Worm (Caenorhabditis elegans) whole organism, L4 larva: ENCODE measurements around the gene emc-3.

Experiments
- F37D6.2 ChIP-seq: sonication (generic microtip); optimal IDR thresholded peaks from 2 replicates; lab custom pipeline; 2016; ENCODE audit warnings: mild to moderate bottlenecking, missing genetic modification characterization, missing compliant biosample characterization
- Y48G9A.11 ChIP-seq: fragments of 200-800 bp; sonication (Bioruptor generic); IDR thresholded peaks from 2 replicates; pipeline ENCODE4 v1.3.6; 2022; ENCODE audit warnings: missing genetic modification reagents, missing genetic modification characterization, missing compliant biosample characterization
- ZK337.2 ChIP-seq: fragments of 200-800 bp; sonication (Bioruptor generic); IDR thresholded peaks from 2 replicates; pipeline ENCODE4 v1.3.6; 2022; ENCODE audit warnings: missing genetic modification reagents, missing genetic modification characterization, missing compliant biosample characterization
- aly-2 ChIP-seq: sonication (generic microtip); optimal IDR thresholded peaks from 2 replicates; lab custom pipeline; 2018; ENCODE audit warnings: missing biosample characterization, missing genetic modification characterization
- ama-1 ChIP-seq: fragments of 150-350 bp; optimal IDR thresholded peaks from 2 replicates; lab custom pipeline; 2014; ENCODE audit warnings: inconsistent platforms, mixed read lengths
- ceh-32 ChIP-seq: sonication (generic microtip); optimal IDR thresholded peaks from 2 replicates; lab custom pipeline; 2016; ENCODE audit warnings: mild to moderate bottlenecking, missing genetic modification characterization, missing compliant biosample characterization; ENCODE audit not compliant: poor library complexity
- ceh-62 ChIP-seq: sonication (generic microtip); optimal IDR thresholded peaks from 2 replicates; lab custom pipeline; 2017; ENCODE audit warnings: missing biosample characterization, missing genetic modification characterization
- daf-8 ChIP-seq: fragments of 200-800 bp; sonication (Bioruptor generic); IDR thresholded peaks from 2 replicates; pipeline ENCODE4 v1.3.6; 2022; ENCODE audit warnings: missing genetic modification characterization, missing compliant biosample characterization
- dmd-6 ChIP-seq: fragments of 200-800 bp; sonication (Bioruptor generic); IDR thresholded peaks from 2 replicates; pipeline ENCODE4 v1.3.6; 2022; ENCODE audit warnings: missing genetic modification reagents, missing genetic modification characterization, missing compliant biosample characterization
- dpl-1 ChIP-seq: fragments of 150-350 bp; optimal IDR thresholded peaks from 2 replicates; lab custom pipeline; 2014; ENCODE audit warnings: missing biosample characterization, missing genetic modification reagents, missing genetic modification characterization
- gei-8 ChIP-seq: fragments of 200-800 bp; sonication (Bioruptor generic); optimal IDR thresholded peaks from 2 replicates; lab custom pipeline; 2018; ENCODE audit warnings: mild to moderate bottlenecking, missing genetic modification characterization, missing compliant biosample characterization
- hlh-30 ChIP-seq: sonication (generic microtip); optimal IDR thresholded peaks from 2 replicates; lab custom pipeline; 2017; ENCODE audit warnings: antibody characterized with exemption, mild to moderate bottlenecking, missing genetic modification characterization, missing compliant biosample characterization; ENCODE audit not compliant: insufficient read depth
- lim-7 ChIP-seq: fragments of 200-800 bp; sonication (Bioruptor generic); IDR thresholded peaks from 2 replicates; pipeline ENCODE4 v1.3.6; 2022; ENCODE audit warnings: missing genetic modification characterization, missing compliant biosample characterization
- lin-13 ChIP-seq: fragments of 150-350 bp; optimal IDR thresholded peaks from 2 replicates; lab custom pipeline; 2014; ENCODE audit warnings: missing biosample characterization, missing genetic modification reagents, missing genetic modification characterization
- lin-15B ChIP-seq: fragments of 150-350 bp; sonication (generic microtip); optimal IDR thresholded peaks from 3 replicates; lab custom pipeline; 2014; ENCODE audit warnings: missing biosample characterization, missing genetic modification characterization
- lin-38 ChIP-seq: fragments of 200-800 bp; sonication (Bioruptor generic); IDR thresholded peaks from 2 replicates; pipeline ENCODE4 v1.3.6; 2022; ENCODE audit warnings: missing genetic modification reagents, missing genetic modification characterization, missing compliant biosample characterization
- lsy-2 ChIP-seq, 2 experiments: fragments of 150-350 bp in 1 of 2; sonication (generic microtip) in 1 of 2; optimal IDR thresholded peaks; 2 replicates each; lab custom pipeline; 2014 to 2017; ENCODE audit warnings: missing biosample characterization in 2 of 2, missing genetic modification characterization in 2 of 2
- mep-1 ChIP-seq: fragments of 150-350 bp; sonication (generic microtip); optimal IDR thresholded peaks from 3 replicates; lab custom pipeline; 2014; ENCODE audit warnings: missing biosample characterization, missing genetic modification characterization
- mes-2 ChIP-seq: sonication (generic microtip); optimal IDR thresholded peaks from 2 replicates; lab custom pipeline; 2016; ENCODE audit warnings: missing genotype, mild to moderate bottlenecking, missing genetic modification characterization, missing compliant biosample characterization; ENCODE audit not compliant: poor library complexity, severe bottlenecking
- mxl-2 ChIP-seq: fragments of 200-800 bp; sonication (Bioruptor generic); conservative IDR thresholded peaks from 2 replicates; pipeline ENCODE4 v1.3.6; 2022; ENCODE audit warnings: missing genetic modification reagents, missing genetic modification characterization, missing compliant biosample characterization
- nhr-102 ChIP-seq: sonication (generic microtip); optimal IDR thresholded peaks from 2 replicates; lab custom pipeline; 2016; ENCODE audit warnings: mild to moderate bottlenecking, missing genetic modification characterization, moderate library complexity, missing compliant biosample characterization
- nhr-11 ChIP-seq: fragments of 150-350 bp; optimal IDR thresholded peaks from 2 replicates; lab custom pipeline; 2014; ENCODE audit warnings: missing biosample characterization, missing genetic modification characterization
- nhr-111 ChIP-seq: fragments of 200-800 bp; sonication (Bioruptor generic); optimal IDR thresholded peaks from 2 replicates; lab custom pipeline; 2018; ENCODE audit warnings: mild to moderate bottlenecking, missing genetic modification characterization, missing compliant biosample characterization
- nhr-237 ChIP-seq: sonication (generic microtip); optimal IDR thresholded peaks from 2 replicates; lab custom pipeline; 2017; ENCODE audit warnings: missing biosample characterization, missing genetic modification characterization
- nhr-42 ChIP-seq: fragments of 200-800 bp; sonication (Bioruptor generic); IDR thresholded peaks from 2 replicates; pipeline ENCODE4 v1.3.6; 2022; ENCODE audit warnings: missing genetic modification characterization, missing compliant biosample characterization
- nhr-77 ChIP-seq: fragments of 150-350 bp; optimal IDR thresholded peaks from 2 replicates; lab custom pipeline; 2014; ENCODE audit warnings: missing biosample characterization, missing genetic modification characterization
- pqm-1 ChIP-seq: sonication (generic microtip); optimal IDR thresholded peaks from 2 replicates; lab custom pipeline; 2017; ENCODE audit warnings: missing biosample characterization, missing genetic modification characterization
- rbr-2 ChIP-seq: sonication (generic microtip); optimal IDR thresholded peaks from 2 replicates; lab custom pipeline; 2016; ENCODE audit warnings: missing genotype, missing genetic modification characterization, missing compliant biosample characterization
- saeg-2 ChIP-seq: fragments of 200-800 bp; sonication (Bioruptor generic); IDR thresholded peaks from 2 replicates; pipeline ENCODE4 v1.3.6; 2022; ENCODE audit warnings: missing genetic modification reagents, missing genetic modification characterization, missing compliant biosample characterization
- snpc-4 ChIP-seq: fragments of 150-350 bp; optimal IDR thresholded peaks from 2 replicates; lab custom pipeline; 2014; ENCODE audit warnings: missing biosample characterization, missing genetic modification characterization
- unc-130 ChIP-seq: sonication (generic microtip); optimal IDR thresholded peaks from 2 replicates; lab custom pipeline; 2016; ENCODE audit warnings: missing genetic modification reagents, missing genetic modification characterization, missing compliant biosample characterization
- unc-62 ChIP-seq, 3 experiments: fragments of 150-350 bp in 1 of 3; sonication (generic microtip); optimal IDR thresholded peaks in 2 of 3; peaks in 1 of 3; 1 replicate in 1 of 3; 2 replicates in 2 of 3; lab custom pipeline; 2014 to 2017; ENCODE audit warnings: missing biosample characterization in 3 of 3, missing genetic modification characterization in 3 of 3, missing genetic modification reagents in 3 of 3, missing genotype in 1 of 3
- vab-7 ChIP-seq: fragments of 200-800 bp; sonication (Bioruptor generic); IDR thresholded peaks from 2 replicates; pipeline ENCODE4 v1.3.6; 2022; ENCODE audit warnings: missing genetic modification reagents, missing genetic modification characterization, missing compliant biosample characterization
- zag-1 ChIP-seq: fragments of 150-350 bp; optimal IDR thresholded peaks from 2 replicates; lab custom pipeline; 2014; ENCODE audit warnings: missing biosample characterization, missing genetic modification characterization
- ztf-7 ChIP-seq: fragments of 150-350 bp; optimal IDR thresholded peaks from 2 replicates; lab custom pipeline; 2014; ENCODE audit warnings: missing biosample characterization, missing genetic modification characterization

emc-3 gene

DNA sequence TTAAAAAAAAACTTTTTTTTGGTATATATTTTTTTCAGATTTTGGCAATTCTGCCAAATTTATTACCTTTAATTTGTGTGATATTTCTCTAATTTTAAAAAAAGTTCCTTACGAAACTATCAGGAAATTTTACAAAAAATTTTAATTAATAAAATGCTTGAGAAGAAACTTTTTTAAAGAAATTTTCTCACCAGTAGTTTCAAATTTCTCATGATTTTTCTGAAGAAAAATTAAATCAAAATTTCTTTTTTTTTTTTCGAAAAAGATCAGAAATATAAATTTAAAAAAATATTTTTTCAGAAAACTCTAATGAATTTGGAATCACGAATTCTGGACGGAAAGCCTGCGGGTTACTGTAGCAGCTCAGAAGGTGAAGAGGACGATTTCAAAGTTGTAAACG lies 4.0 kb downstream of the emc-3 start, which contains the start of gene mau-8:
Gene mau-8 (plus strand): TSS at position 301 of the 400 bp plus-strand sequence.
- TF ChIP-seq dmd-6, result no peak
- no peak for TF ChIP-seq lin-13
- no peak for TF ChIP-seq nhr-42 (GFP tag; lab: Robert Waterston, UW)
- TF ChIP-seq pqm-1 (tag; lab: Kevin White, UChicago), result no peak
- no peak for TF ChIP-seq rbr-2 (tag; lab: Kevin White, UChicago)
- TF ChIP-seq ceh-32 (tag; lab: Kevin White, UChicago), result no peak
- no peak for TF ChIP-seq aly-2 (tag; lab: Kevin White, UChicago)
- TF ChIP-seq nhr-111, result no peak

ce11 chrIV:13374918-13375317 lies 6.8 kb downstream of the emc-3 start:
- TF ChIP-seq saeg-2 (GFP tag; lab: Robert Waterston, UW) (no peak), lim-7 (GFP tag; lab: Robert Waterston, UW) (no peak), ZK337.2 (GFP tag; lab: Robert Waterston, UW) (no peak), vab-7 (GFP tag; lab: Robert Waterston, UW) (no peak), nhr-237 (tag; lab: Kevin White, UChicago) (no peak), daf-8 (no peak)

DNA sequence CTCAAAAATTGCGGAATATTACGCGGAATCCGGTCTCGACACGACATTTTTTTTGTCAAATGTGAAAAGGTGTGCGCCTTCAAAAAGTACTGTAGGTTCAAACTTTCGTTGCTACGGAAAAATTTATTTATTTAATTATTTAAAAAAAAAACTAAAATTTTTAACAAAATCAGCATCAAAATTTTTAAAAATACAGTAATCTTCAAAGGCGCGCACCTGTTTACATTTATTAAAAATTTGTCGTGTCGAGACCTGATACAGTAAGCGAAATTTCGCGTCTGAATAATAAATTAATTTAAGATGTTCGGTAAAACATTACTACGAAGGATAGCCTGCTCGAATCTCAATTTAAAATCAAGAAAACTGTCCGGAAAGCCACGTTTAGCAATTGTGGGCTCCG lies 10.0 kb downstream of the emc-3 start, which contains the start of gene Y62E10A.6:
Gene Y62E10A.6 (plus strand): TSS at position 301 of the 400 bp plus-strand sequence.
- 0 out of 2 replicates have a peak, but pooled peaks have one; percentile 20 for TF ChIP-seq Y48G9A.11
- TF ChIP-seq unc-62 (GFP tag; optimal IDR thresholded peaks at IDR 0.05 in 1 of 2; lab: Kevin White, UChicago), result no peak
- no peak for TF ChIP-seq unc-62 (tag; optimal IDR thresholded peaks at IDR 0.05; lab: Kevin White, UChicago)
- 0 out of 2 replicates have a peak, but pooled peaks have one; percentile 13 for TF ChIP-seq lin-38 (GFP tag; lab: Robert Waterston, UW)
- no peak for TF ChIP-seq nhr-11 (tag; lab: Kevin White, UChicago)
- TF ChIP-seq nhr-102 (tag; lab: Kevin White, UChicago), result no peak

ce11 chrIV:13370235-13370739 lies 11.4 kb downstream of the emc-3 start, which contains the start of the genes rla-2, popl-7 and Y62E10A.24:
TSS of gene rla-2 (minus strand) at chrIV:13370285.
TSS of gene popl-7 (plus strand) at chrIV:13370689.
TSS of gene Y62E10A.24 (plus strand) at chrIV:13370710.
- TF ChIP-seq lin-15B (tag; lab: Kevin White, UChicago) (no peak), unc-130 (GFP tag; lab: Kevin White, UChicago) (no peak), gei-8 (GFP tag; lab: Kevin White, UChicago) (no peak), zag-1 (tag; lab: Kevin White, UChicago) (no peak), nhr-77 (tag; lab: Kevin White, UChicago) (peak; percentile 16), ceh-62 (tag; lab: Kevin White, UChicago) (no peak), saeg-2 (GFP tag; lab: Robert Waterston, UW) (no peak), lsy-2 (tag; optimal IDR thresholded peaks at IDR 0.05; lab: Kevin White, UChicago) (peak in 1 of 2 experiments; percentile 75), lin-38 (GFP tag; lab: Robert Waterston, UW) (peak; percentile 39; the same call in 1 of the 2 replicates), ceh-32 (tag; lab: Kevin White, UChicago) (no peak), hlh-30 (peak; percentile 28), snpc-4 (tag; lab: Kevin White, UChicago) (no peak), mes-2 (tag; lab: Kevin White, UChicago) (peak; percentile 58), ztf-7 (tag; lab: Kevin White, UChicago) (peak; percentile 40), ama-1 (lab: Kevin White, UChicago) (no peak), dpl-1 (GFP tag; lab: Kevin White, UChicago) (peak; percentile 44), mxl-2 (no peak), mep-1 (peak; percentile 3), F37D6.2 (tag; lab: Kevin White, UChicago) (no peak)
